Worm (Caenorhabditis elegans) whole organism, L2 larva: ENCODE results near the gene C30F2.4.

Experiments used
- C34F6.9 ChIP-seq: fragments of 150-350 bp; optimal IDR thresholded peaks from 2 replicates; lab custom pipeline; 2014; ENCODE audit warnings: missing biosample characterization, missing genetic modification characterization
- F13H6.1 ChIP-seq: sonication (generic microtip); optimal IDR thresholded peaks from 2 replicates; lab custom pipeline; 2016; ENCODE audit warnings: missing genetic modification characterization, missing compliant biosample characterization
- Y55F3AM.14 ChIP-seq: fragments of 200-800 bp; sonication (Bioruptor generic); optimal IDR thresholded peaks from 2 replicates; lab custom pipeline; 2018; ENCODE audit warnings: mild to moderate bottlenecking, missing genetic modification characterization, missing compliant biosample characterization
- ZK546.5 ChIP-seq: sonication (generic microtip); optimal IDR thresholded peaks from 2 replicates; lab custom pipeline; 2017; ENCODE audit warnings: missing biosample characterization, missing genetic modification characterization
- alr-1 ChIP-seq: fragments of 150-350 bp; optimal IDR thresholded peaks from 2 replicates; lab custom pipeline; 2014; ENCODE audit warnings: missing biosample characterization, missing genetic modification characterization
- ceh-82 ChIP-seq: fragments of 150-350 bp; optimal IDR thresholded peaks from 2 replicates; lab custom pipeline; 2014; ENCODE audit warnings: missing biosample characterization, missing genetic modification characterization
- crh-2 ChIP-seq: sonication (generic microtip); optimal IDR thresholded peaks from 2 replicates; lab custom pipeline; 2017; ENCODE audit warnings: missing biosample characterization, missing genetic modification characterization
- dmd-4 ChIP-seq: sonication (generic microtip); optimal IDR thresholded peaks from 2 replicates; lab custom pipeline; 2017; ENCODE audit warnings: missing biosample characterization, missing genetic modification characterization
- egl-27 ChIP-seq: sonication (generic microtip); optimal IDR thresholded peaks from 3 replicates; lab custom pipeline; 2017; ENCODE audit warnings: missing biosample characterization, missing genetic modification reagents, missing genetic modification characterization
- elt-1 ChIP-seq: fragments of 150-350 bp; optimal IDR thresholded peaks from 2 replicates; lab custom pipeline; 2014; ENCODE audit warnings: missing biosample characterization, missing genetic modification characterization
- elt-3 ChIP-seq: sonication (generic microtip); optimal IDR thresholded peaks from 2 replicates; lab custom pipeline; 2017; ENCODE audit warnings: missing biosample characterization, missing genetic modification characterization
- fos-1 ChIP-seq: fragments of 150-350 bp; optimal IDR thresholded peaks from 2 replicates; lab custom pipeline; 2014; ENCODE audit warnings: missing biosample characterization, missing genetic modification characterization
- gmeb-1 ChIP-seq: fragments of 150-350 bp; optimal IDR thresholded peaks from 2 replicates; lab custom pipeline; 2014; ENCODE audit warnings: missing biosample characterization, missing genetic modification characterization
- lin-11 ChIP-seq: fragments of 150-350 bp; sonication (generic microtip); optimal IDR thresholded peaks from 2 replicates; lab custom pipeline; 2014; ENCODE audit warnings: missing biosample characterization, missing genetic modification characterization, inconsistent platforms, mixed read lengths
- lin-13 ChIP-seq: fragments of 150-350 bp; optimal IDR thresholded peaks from 2 replicates; lab custom pipeline; 2014; ENCODE audit warnings: missing biosample characterization, missing genetic modification reagents, missing genetic modification characterization
- lsy-2 ChIP-seq, 2 experiments: fragments of 150-350 bp in 1 of 2; sonication (generic microtip) in 1 of 2; optimal IDR thresholded peaks; 2 replicates each; lab custom pipeline; 2014 to 2017; ENCODE audit warnings: missing biosample characterization in 2 of 2, missing genetic modification characterization in 2 of 2
- mdl-1 ChIP-seq, 2 experiments: fragments of 150-350 bp in 1 of 2; sonication (generic microtip) in 1 of 2; optimal IDR thresholded peaks; 2 replicates each; lab custom pipeline; 2017; ENCODE audit warnings: missing biosample characterization in 2 of 2, missing genetic modification characterization in 2 of 2
- nhr-11 ChIP-seq: fragments of 150-350 bp; optimal IDR thresholded peaks from 2 replicates; lab custom pipeline; 2014; ENCODE audit warnings: missing biosample characterization, missing genetic modification characterization
- nhr-12 ChIP-seq: fragments of 150-350 bp; optimal IDR thresholded peaks from 2 replicates; lab custom pipeline; 2014; ENCODE audit warnings: missing biosample characterization, missing genetic modification characterization
- nhr-129 ChIP-seq: fragments of 150-350 bp; optimal IDR thresholded peaks from 2 replicates; lab custom pipeline; 2014; ENCODE audit warnings: missing biosample characterization, missing genetic modification characterization
- nhr-21 ChIP-seq: fragments of 150-350 bp; optimal IDR thresholded peaks from 2 replicates; lab custom pipeline; 2014; ENCODE audit warnings: missing biosample characterization, missing genetic modification characterization
- nhr-23 ChIP-seq: fragments of 150-350 bp; optimal IDR thresholded peaks from 2 replicates; lab custom pipeline; 2014; ENCODE audit warnings: missing biosample characterization, missing genetic modification reagents, missing genetic modification characterization
- nhr-77 ChIP-seq: fragments of 150-350 bp; optimal IDR thresholded peaks from 2 replicates; lab custom pipeline; 2014; ENCODE audit warnings: missing biosample characterization, missing genetic modification characterization
- peb-1 ChIP-seq: fragments of 150-350 bp; optimal IDR thresholded peaks from 2 replicates; lab custom pipeline; 2014; ENCODE audit warnings: missing biosample characterization, missing genetic modification characterization
- skn-1 ChIP-seq: sonication (generic microtip); optimal IDR thresholded peaks from 2 replicates; lab custom pipeline; 2017; ENCODE audit warnings: missing biosample characterization, missing genetic modification characterization
- sma-3 ChIP-seq: sonication (generic microtip); optimal IDR thresholded peaks from 2 replicates; lab custom pipeline; 2016; ENCODE audit warnings: missing genetic modification reagents, missing genetic modification characterization, missing compliant biosample characterization
- sma-9 ChIP-seq, 2 experiments: fragments of 150-350 bp in 1 of 2; sonication (generic microtip) in 1 of 2; optimal IDR thresholded peaks; 2 replicates each; lab custom pipeline; 2014 to 2016; ENCODE audit warnings: missing genetic modification characterization in 2 of 2, mild to moderate bottlenecking in 1 of 2, missing biosample characterization in 1 of 2, missing compliant biosample characterization in 1 of 2, missing genetic modification reagents in 1 of 2, moderate library complexity in 1 of 2
- snpc-4 ChIP-seq: fragments of 150-350 bp; optimal IDR thresholded peaks from 2 replicates; lab custom pipeline; 2014; ENCODE audit warnings: missing biosample characterization, missing genetic modification characterization
- unc-39 ChIP-seq: fragments of 150-350 bp; optimal IDR thresholded peaks from 2 replicates; lab custom pipeline; 2014; ENCODE audit warnings: missing biosample characterization, missing genetic modification characterization
- unc-62 ChIP-seq: fragments of 150-350 bp; optimal IDR thresholded peaks from 2 replicates; lab custom pipeline; 2014; ENCODE audit warnings: missing biosample characterization, missing genetic modification reagents, missing genetic modification characterization
- ztf-1 ChIP-seq: fragments of 200-800 bp; sonication (Bioruptor generic); conservative IDR thresholded peaks from 2 replicates; pipeline ENCODE4 v1.3.6; 2022; ENCODE audit warnings: missing genetic modification characterization, missing compliant biosample characterization
- ztf-11 ChIP-seq: sonication (generic microtip); optimal IDR thresholded peaks from 2 replicates; lab custom pipeline; 2017; ENCODE audit warnings: missing biosample characterization, missing genetic modification characterization

The C30F2.4 gene

ce11 chrX:16085094-16085493, 8.7 kb upstream of the C30F2.4 start, which contains the start of gene C30F2.2:
Gene C30F2.2 (minus strand): TSS chrX:16085215.
- no peak for TF ChIP-seq ZK546.5 (tag; lab: Kevin White, UChicago)
- peak; percentile 44 for TF ChIP-seq F13H6.1 (tag; lab: Kevin White, UChicago)
- peak; percentile 19 for TF ChIP-seq nhr-129 (tag; lab: Kevin White, UChicago)

- peak; percentile 67 for TF ChIP-seq F13H6.1 (tag; lab: Kevin White, UChicago)
- no peak for TF ChIP-seq ztf-11 (tag; lab: Kevin White, UChicago)
These were observed 5.7 kb upstream of the C30F2.4 start, which contains the start of gene idpp-14 for ce11 chrX:16082024-16082423. Gene idpp-14 (plus strand): TSS chrX:16082347.

- TF ChIP-seq Y55F3AM.14 (GFP tag; lab: Kevin White, UChicago) (no peak), crh-2 (no peak), ztf-1 (no peak), lin-11 (tag; lab: Kevin White, UChicago) (no peak), ceh-82 (tag; lab: Kevin White, UChicago) (no peak), gmeb-1 (tag; lab: Kevin White, UChicago) (no peak), fos-1 (tag; lab: Kevin White, UChicago) (no peak), nhr-77 (tag; lab: Kevin White, UChicago) (no peak), ZK546.5 (tag; lab: Kevin White, UChicago) (no peak), mdl-1 (tag; optimal IDR thresholded peaks at IDR 0.05; lab: Kevin White, UChicago) (no peak), peb-1 (tag; lab: Kevin White, UChicago) (no peak), sma-9 (GFP tag; optimal IDR thresholded peaks at IDR 0.05; lab: Kevin White, UChicago) (no peak), sma-9 (tag; optimal IDR thresholded peaks at IDR 0.05; lab: Kevin White, UChicago) (no peak), dmd-4 (no peak), elt-3 (tag; lab: Kevin White, UChicago) (no peak), nhr-23 (tag; lab: Kevin White, UChicago) (no peak), lin-13 (GFP tag; lab: Kevin White, UChicago) (no peak), egl-27 (tag; lab: Kevin White, UChicago) (no peak), nhr-11 (tag; lab: Kevin White, UChicago) (no peak), unc-62 (GFP tag; lab: Kevin White, UChicago) (no peak)
These were observed 2.3 kb upstream of the C30F2.4 start for ce11 chrX:16078695-16079094.

- TF ChIP-seq lin-13 (GFP tag; lab: Kevin White, UChicago) = no peak
- no peak for TF ChIP-seq C34F6.9 (tag; lab: Kevin White, UChicago)
- no peak for TF ChIP-seq skn-1 (tag; lab: Kevin White, UChicago)
- no peak for TF ChIP-seq sma-9 (GFP tag; optimal IDR thresholded peaks at IDR 0.05; lab: Kevin White, UChicago)
- no peak for TF ChIP-seq sma-9 (tag; optimal IDR thresholded peaks at IDR 0.05; lab: Kevin White, UChicago)
- no peak for TF ChIP-seq snpc-4 (tag; lab: Kevin White, UChicago)
- no peak for TF ChIP-seq F13H6.1 (tag; lab: Kevin White, UChicago)
- TF ChIP-seq Y55F3AM.14 (GFP tag; lab: Kevin White, UChicago) = no peak
- TF ChIP-seq sma-3 (GFP tag; lab: Kevin White, UChicago) = no peak
- no peak for TF ChIP-seq nhr-21
- no peak for TF ChIP-seq crh-2
- no peak for TF ChIP-seq alr-1 (tag; lab: Kevin White, UChicago)
- TF ChIP-seq lsy-2 (tag; optimal IDR thresholded peaks at IDR 0.05; lab: Kevin White, UChicago) = no peak
- no peak for TF ChIP-seq nhr-23 (tag; lab: Kevin White, UChicago)
- TF ChIP-seq peb-1 (tag; lab: Kevin White, UChicago) = no peak
- TF ChIP-seq ZK546.5 (tag; lab: Kevin White, UChicago) = no peak
- TF ChIP-seq nhr-11 (tag; lab: Kevin White, UChicago) = no peak
- TF ChIP-seq mdl-1 (tag; optimal IDR thresholded peaks at IDR 0.05; lab: Kevin White, UChicago) = no peak
- no peak for TF ChIP-seq ztf-1
- no peak for TF ChIP-seq elt-1
These were observed 3.8 kb downstream of the C30F2.4 start, which contains the start of gene col-187 for ce11 chrX:16072595-16072994. Gene col-187 (plus strand): TSS chrX:16072895.

DNA sequence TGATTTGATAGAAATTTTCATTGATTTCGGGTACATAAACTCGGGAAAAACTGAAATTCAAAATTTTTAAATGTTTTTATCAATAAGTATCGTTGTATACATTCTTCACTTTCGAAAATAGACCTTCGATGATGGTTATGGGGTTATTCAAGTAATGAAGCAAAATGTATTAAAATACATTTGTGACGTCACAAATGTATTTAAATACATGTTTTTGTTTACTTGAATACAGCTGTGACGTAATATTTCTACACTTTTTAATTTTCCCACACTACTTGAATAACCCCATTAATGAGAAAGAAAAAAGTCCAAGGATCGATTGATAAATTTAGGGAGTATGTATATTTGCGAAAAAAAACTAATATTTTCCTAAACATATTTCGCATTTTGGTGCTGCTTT, 8.4 kb downstream of the C30F2.4 start:
- TF ChIP-seq lin-11 (tag; lab: Kevin White, UChicago) (no peak), C34F6.9 (tag; lab: Kevin White, UChicago) (no peak), egl-27 (tag; lab: Kevin White, UChicago) (no peak), mdl-1 (tag; optimal IDR thresholded peaks at IDR 0.05; lab: Kevin White, UChicago) (no peak), snpc-4 (tag; lab: Kevin White, UChicago) (no peak), gmeb-1 (tag; lab: Kevin White, UChicago) (no peak), nhr-77 (tag; lab: Kevin White, UChicago) (no peak), nhr-12 (no peak), unc-39 (tag; lab: Kevin White, UChicago) (no peak)
